Worm (Caenorhabditis elegans) whole organism, midembryonic: ENCODE results near the gene R05A10.1.
A peak's percentile ranks its signal among the peaks of the same experiment; 100 is the strongest.

Experiments
- T22C8.4 ChIP-seq: fragments of 200-800 bp; sonication (Bioruptor generic); IDR thresholded peaks from 2 replicates; pipeline ENCODE4 v1.3.6; 2022; ENCODE audit warnings: missing genetic modification characterization, missing compliant biosample characterization
- cog-1 ChIP-seq: sonication (generic microtip); optimal IDR thresholded peaks from 2 replicates; lab custom pipeline; 2016; ENCODE audit warnings: missing genetic modification characterization, missing compliant biosample characterization
- flt-1 ChIP-seq: fragments of 200-800 bp; sonication (Bioruptor generic); IDR thresholded peaks from 2 replicates; pipeline ENCODE4 v1.3.6; 2022; ENCODE audit warnings: missing genetic modification characterization, missing compliant biosample characterization
- klf-2 ChIP-seq: fragments of 200-800 bp; sonication (Bioruptor generic); conservative IDR thresholded peaks from 2 replicates; pipeline ENCODE4 v1.3.6; 2022; ENCODE audit warnings: missing genetic modification reagents, missing genetic modification characterization, missing compliant biosample characterization
- med-1 ChIP-seq: sonication (generic microtip); optimal IDR thresholded peaks from 2 replicates; lab custom pipeline; 2017; ENCODE audit warnings: missing genetic modification characterization, mild to moderate bottlenecking, missing compliant biosample characterization, antibody characterized with exemption, missing genetic modification reagents; ENCODE audit not compliant: insufficient read depth
- ref-1 ChIP-seq: fragments of 200-800 bp; sonication (Bioruptor generic); conservative IDR thresholded peaks from 2 replicates; pipeline ENCODE4 v1.3.6; 2022; ENCODE audit warnings: missing genetic modification reagents, missing genetic modification characterization, missing compliant biosample characterization
- tab-1 ChIP-seq: fragments of 200-800 bp; sonication (Bioruptor generic); IDR thresholded peaks from 2 replicates; pipeline ENCODE4 v1.3.6; 2022; ENCODE audit warnings: missing genetic modification characterization, missing compliant biosample characterization
- ztf-23 ChIP-seq: fragments of 200-800 bp; sonication (Bioruptor generic); IDR thresholded peaks from 2 replicates; pipeline ENCODE4 v1.3.6; 2022; ENCODE audit warnings: missing genetic modification reagents, missing genetic modification characterization, missing compliant biosample characterization
- ztf-29 ChIP-seq: fragments of 200-800 bp; sonication (Bioruptor generic); IDR thresholded peaks from 2 replicates; pipeline ENCODE4 v1.3.6; 2022; ENCODE audit warnings: missing genetic modification reagents, missing genetic modification characterization, missing compliant biosample characterization

The R05A10.1 gene

ce11 chrIV:14219714-14220113 lies 37.5 kb downstream of the R05A10.1 start, which contains the start of gene sqrd-1:
TSS of gene sqrd-1 (plus strand) at chrIV:14219871.
- 0 out of 2 replicates have a peak, but pooled peaks have one; percentile 14 for TF ChIP-seq flt-1 (GFP tag; lab: Robert Waterston, UW)
- no peak for TF ChIP-seq tab-1 (GFP tag; lab: Robert Waterston, UW)

DNA sequence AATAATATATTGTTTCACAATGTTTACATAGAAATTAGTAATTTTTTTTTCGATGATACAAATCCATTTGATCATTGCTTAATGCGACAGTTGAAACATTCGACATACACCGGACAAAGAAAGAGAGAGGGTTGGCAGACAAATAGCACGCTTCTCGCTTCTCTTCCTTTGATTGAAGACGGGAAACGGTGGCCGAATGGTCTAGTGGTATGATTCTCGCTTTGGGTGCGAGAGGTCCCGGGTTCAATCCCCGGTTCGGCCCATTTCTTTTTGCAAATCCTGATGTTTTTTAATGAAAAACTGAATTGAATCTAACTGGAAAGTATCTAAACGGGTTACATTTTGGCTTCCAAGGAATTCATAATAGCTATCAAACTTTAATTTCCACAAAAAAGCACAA lies 42.7 kb downstream of the R05A10.1 start:
- no peak for TF ChIP-seq cog-1 (tag; lab: Kevin White, UChicago)
- TF ChIP-seq tab-1 (GFP tag; lab: Robert Waterston, UW): no peak; the same call in 1 of the 2 replicates
- TF ChIP-seq klf-2 (GFP tag; lab: Robert Waterston, UW): 0 out of 2 replicates have a peak, but pooled peaks have one; percentile 46
- no peak for TF ChIP-seq med-1
- no peak for TF ChIP-seq ztf-29 (GFP tag; lab: Robert Waterston, UW)
- peak; percentile 71 for TF ChIP-seq ztf-23 (GFP tag; lab: Robert Waterston, UW)
- 0 out of 2 replicates have a peak, but pooled peaks have one; percentile 37 for TF ChIP-seq ref-1 (GFP tag; lab: Robert Waterston, UW)
- no peak for TF ChIP-seq flt-1 (GFP tag; lab: Robert Waterston, UW)

- TF ChIP-seq tab-1 (GFP tag; lab: Robert Waterston, UW) (no peak), cog-1 (tag; lab: Kevin White, UChicago) (no peak), ztf-23 (GFP tag; lab: Robert Waterston, UW) (no peak), ref-1 (GFP tag; lab: Robert Waterston, UW) (no peak), med-1 (no peak), klf-2 (GFP tag; lab: Robert Waterston, UW) (no peak), flt-1 (GFP tag; lab: Robert Waterston, UW) (no peak), T22C8.4 (GFP tag; lab: Robert Waterston, UW) (no peak), ztf-29 (GFP tag; lab: Robert Waterston, UW) (no peak)
Measured at ce11 chrIV:14227138-14227537, 45.0 kb downstream of the R05A10.1 start.

- TF ChIP-seq med-1 (no peak), klf-2 (GFP tag; lab: Robert Waterston, UW) (no peak), flt-1 (GFP tag; lab: Robert Waterston, UW) (no peak), ztf-29 (GFP tag; lab: Robert Waterston, UW) (no peak), cog-1 (tag; lab: Kevin White, UChicago) (no peak), T22C8.4 (GFP tag; lab: Robert Waterston, UW) (no peak), ztf-23 (GFP tag; lab: Robert Waterston, UW) (no peak)
Measured at ce11 chrIV:14228069-14228468, 45.9 kb downstream of the R05A10.1 start, which contains the start of gene F02H6.7. TSS of gene F02H6.7 (minus strand) at chrIV:14228169.

DNA sequence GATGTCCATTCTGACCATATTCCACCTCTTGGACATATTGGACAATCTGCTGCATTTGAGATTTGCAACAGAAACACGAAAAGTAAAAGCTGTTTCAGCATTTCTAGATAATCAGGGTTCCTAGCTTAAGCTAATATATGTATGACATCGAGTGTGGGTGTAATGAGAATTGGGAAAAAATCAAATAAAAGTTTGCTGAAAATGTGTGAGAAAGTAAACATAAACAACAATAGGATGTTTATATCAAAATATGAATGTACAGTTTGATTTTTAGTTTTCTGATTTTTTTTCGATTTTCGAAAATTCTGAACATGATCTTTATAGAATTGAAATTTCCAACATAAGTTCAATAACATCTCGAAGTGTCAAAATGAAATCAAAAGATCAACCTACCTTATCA lies 48.6 kb downstream of the R05A10.1 start, which contains the start of gene F02H6.6:
F02H6.6 (minus strand) TSS at position 101 of the 400 bp plus-strand sequence.
- TF ChIP-seq cog-1 (tag; lab: Kevin White, UChicago) (no peak), klf-2 (GFP tag; lab: Robert Waterston, UW) (no peak), ztf-29 (GFP tag; lab: Robert Waterston, UW) (no peak), tab-1 (GFP tag; lab: Robert Waterston, UW) (no peak), T22C8.4 (GFP tag; lab: Robert Waterston, UW) (no peak), ref-1 (GFP tag; lab: Robert Waterston, UW) (no peak), med-1 (no peak), ztf-23 (GFP tag; lab: Robert Waterston, UW) (no peak), flt-1 (GFP tag; lab: Robert Waterston, UW) (no peak)

- TF ChIP-seq klf-2 (GFP tag; lab: Robert Waterston, UW) (no peak), ztf-29 (GFP tag; lab: Robert Waterston, UW) (no peak), ref-1 (GFP tag; lab: Robert Waterston, UW) (no peak), ztf-23 (GFP tag; lab: Robert Waterston, UW) (no peak), flt-1 (GFP tag; lab: Robert Waterston, UW) (no peak), tab-1 (GFP tag; lab: Robert Waterston, UW) (no peak), cog-1 (tag; lab: Kevin White, UChicago) (no peak), T22C8.4 (GFP tag; lab: Robert Waterston, UW) (no peak), med-1 (no peak)
Measured at ce11 chrIV:14238976-14239375, 56.8 kb downstream of the R05A10.1 start, which contains the start of gene Y64G10A.1. TSS of gene Y64G10A.1 (minus strand) at chrIV:14239076.
